Fruit fly (Drosophila melanogaster) whole organism, embryonic: ENCODE results near the gene CG33258.

ENCODE experiments used
- C15 ChIP-seq: fragments of 200-800 bp; sonication (Bioruptor generic); IDR thresholded peaks from 3 replicates; pipeline ENCODE4 v1.3.6; 2022; ENCODE audit warnings: missing biosample characterization, missing genetic modification characterization
- CG11456 ChIP-seq: fragments of 200-800 bp; sonication (Bioruptor generic); IDR thresholded peaks from 3 replicates; pipeline ENCODE4 v1.3.6; 2022; ENCODE audit warnings: missing biosample characterization, missing genetic modification characterization
- CG11504 ChIP-seq: fragments of 200-800 bp; sonication (Bioruptor generic); optimal IDR thresholded peaks from 3 replicates; lab custom pipeline; 2019; ENCODE audit warnings: missing biosample characterization, mild to moderate bottlenecking, missing genetic modification characterization, moderate library complexity
- CG15073 ChIP-seq: fragments of 200-800 bp; sonication (Bioruptor generic); optimal IDR thresholded peaks from 2 replicates; lab custom pipeline; 2016; ENCODE audit warnings: missing biosample characterization, missing genetic modification characterization
- CG1602 ChIP-seq: fragments of 200-800 bp; sonication (Bioruptor generic); optimal IDR thresholded peaks from 3 replicates; lab custom pipeline; 2016; ENCODE audit warnings: missing biosample characterization, missing genetic modification characterization
- CG17385 ChIP-seq: fragments of 200-800 bp; sonication (Bioruptor generic); optimal IDR thresholded peaks from 3 replicates; lab custom pipeline; 2018; ENCODE audit warnings: missing biosample characterization, mild to moderate bottlenecking, missing genetic modification characterization
- CG17829 ChIP-seq: fragments of 200-800 bp; optimal IDR thresholded peaks from 2 replicates; lab custom pipeline; 2019; ENCODE audit warnings: missing biosample characterization, mild to moderate bottlenecking, missing genetic modification characterization, moderate library complexity
- CG17912 ChIP-seq: fragments of 200-800 bp; sonication (Bioruptor generic); optimal IDR thresholded peaks from 2 replicates; lab custom pipeline; 2018; ENCODE audit warnings: missing biosample characterization, mild to moderate bottlenecking, missing genetic modification characterization
- CG2678 ChIP-seq: fragments of 200-800 bp; sonication (Bioruptor generic); optimal IDR thresholded peaks from 3 replicates; lab custom pipeline; 2019; ENCODE audit warnings: missing biosample characterization, mild to moderate bottlenecking, missing genetic modification characterization, moderate library complexity
- CG2875 ChIP-seq: fragments of 200-800 bp; sonication (Bioruptor generic); optimal IDR thresholded peaks from 2 replicates; lab custom pipeline; 2017; ENCODE audit warnings: missing biosample characterization, mild to moderate bottlenecking, missing genetic modification characterization, missing genetic modification reagents
- CG32772 ChIP-seq: fragments of 200-800 bp; sonication (Bioruptor generic); IDR thresholded peaks from 2 replicates; pipeline ENCODE4 v1.3.6; 2022; ENCODE audit warnings: missing biosample characterization, missing genetic modification characterization
- CG34224 ChIP-seq: fragments of 200-800 bp; sonication (Bioruptor generic); IDR thresholded peaks from 3 replicates; pipeline ENCODE4 v1.3.6; 2022; ENCODE audit warnings: missing biosample characterization, missing genetic modification characterization; ENCODE audit not compliant: partially characterized antibody
- CG4282 ChIP-seq: fragments of 200-800 bp; sonication (Bioruptor generic); optimal IDR thresholded peaks from 2 replicates; lab custom pipeline; 2016; ENCODE audit warnings: missing biosample characterization, missing genetic modification characterization
- CG6683 ChIP-seq: fragments of 200-800 bp; sonication (Bioruptor generic); optimal IDR thresholded peaks from 2 replicates; lab custom pipeline; 2017; ENCODE audit warnings: missing biosample characterization, mild to moderate bottlenecking, missing genetic modification characterization, missing genetic modification reagents
- CG6854 ChIP-seq: fragments of 200-800 bp; sonication (Bioruptor generic); optimal IDR thresholded peaks from 3 replicates; lab custom pipeline; 2017; ENCODE audit warnings: missing biosample characterization, mild to moderate bottlenecking, missing genetic modification characterization
- CG7839 ChIP-seq: fragments of 200-800 bp; sonication (Bioruptor generic); optimal IDR thresholded peaks from 3 replicates; lab custom pipeline; 2018; ENCODE audit warnings: missing biosample characterization, mild to moderate bottlenecking, missing genetic modification characterization, moderate library complexity
- CG8359 ChIP-seq: fragments of 200-800 bp; sonication (Bioruptor generic); optimal IDR thresholded peaks from 2 replicates; lab custom pipeline; 2017; ENCODE audit warnings: missing biosample characterization, mild to moderate bottlenecking, missing genetic modification characterization, borderline replicate concordance
- CG9932 ChIP-seq: fragments of 200-800 bp; sonication (Bioruptor generic); IDR thresholded peaks from 2 replicates; pipeline ENCODE4 v1.3.6; 2022; ENCODE audit warnings: missing biosample characterization, missing genetic modification characterization
- CHES-1-like ChIP-seq: fragments of 200-800 bp; sonication (Bioruptor generic); optimal IDR thresholded peaks from 2 replicates; lab custom pipeline; 2016; ENCODE audit warnings: missing biosample characterization, missing genetic modification characterization
- CrebB ChIP-seq: fragments of 200-800 bp; sonication (Bioruptor generic); optimal IDR thresholded peaks from 3 replicates; lab custom pipeline; 2018; ENCODE audit warnings: missing biosample characterization, mild to moderate bottlenecking, missing genetic modification characterization
- Doc3 ChIP-seq: fragments of 200-800 bp; sonication (Bioruptor generic); IDR thresholded peaks from 3 replicates; pipeline ENCODE4 v1.3.6; 2022; ENCODE audit warnings: missing biosample characterization, missing genetic modification characterization; ENCODE audit not compliant: partially characterized antibody
- Ets65A ChIP-seq: fragments of 200-800 bp; sonication (Bioruptor generic); peaks from one replicate; lab custom pipeline; 2016; ENCODE audit warnings: missing biosample characterization, missing genetic modification characterization
- Ets97D ChIP-seq: fragments of 200-800 bp; sonication (Bioruptor generic); optimal IDR thresholded peaks from 3 replicates; lab custom pipeline; 2016; ENCODE audit warnings: missing biosample characterization, missing genetic modification characterization
- H2.0 ChIP-seq: fragments of 200-800 bp; sonication (Bioruptor generic); IDR thresholded peaks from 2 replicates; pipeline ENCODE4 v1.3.6; 2022; ENCODE audit warnings: missing biosample characterization, missing genetic modification characterization
- HLH3B ChIP-seq: fragments of 200-800 bp; sonication (Bioruptor generic); IDR thresholded peaks from 2 replicates; pipeline ENCODE4 v1.3.6; 2022; ENCODE audit warnings: missing biosample characterization, missing genetic modification characterization
- Lpt ChIP-seq: fragments of >200 bp; optimal IDR thresholded peaks from 2 replicates; lab custom pipeline; 2018; ENCODE audit warnings: missing biosample characterization, missing genetic modification characterization
- MTF-1 ChIP-seq: fragments of 200-800 bp; sonication (Bioruptor generic); optimal IDR thresholded peaks from 2 replicates; lab custom pipeline; 2018; ENCODE audit warnings: missing biosample characterization, mild to moderate bottlenecking, missing genetic modification characterization, borderline replicate concordance
- NC2α ChIP-seq: fragments of 200-800 bp; sonication (Bioruptor generic); optimal IDR thresholded peaks from 2 replicates; lab custom pipeline; 2016; ENCODE audit warnings: missing biosample characterization, missing genetic modification characterization
- Nf-YA ChIP-seq: fragments of 200-800 bp; sonication (Bioruptor generic); IDR thresholded peaks from 2 replicates; pipeline ENCODE4 v1.3.6; 2022; ENCODE audit warnings: missing biosample characterization, missing genetic modification characterization
- Oaz ChIP-seq: fragments of 200-800 bp; sonication (Bioruptor generic); IDR thresholded peaks from 2 replicates; pipeline ENCODE4 v1.3.6; 2022; ENCODE audit warnings: missing biosample characterization, missing genetic modification characterization
- Sin3A ChIP-seq: fragments of >200 bp; optimal IDR thresholded peaks from 2 replicates; lab custom pipeline; 2018
- Tbp ChIP-seq: fragments of >200 bp; optimal IDR thresholded peaks from 2 replicates; lab custom pipeline; 2018; ENCODE audit warnings: missing biosample characterization, missing genetic modification characterization
- Xrp1 ChIP-seq: fragments of 200-800 bp; sonication (Bioruptor generic); IDR thresholded peaks from 2 replicates; pipeline ENCODE4 v1.3.6; 2022; ENCODE audit warnings: missing biosample characterization, missing genetic modification characterization
- chm ChIP-seq: fragments of 200-800 bp; sonication (Bioruptor generic); IDR thresholded peaks from 2 replicates; pipeline ENCODE4 v1.3.6; 2022; ENCODE audit warnings: missing biosample characterization, missing genetic modification characterization
- crc ChIP-seq: fragments of 200-800 bp; sonication (Bioruptor generic); optimal IDR thresholded peaks from 2 replicates; lab custom pipeline; 2016; ENCODE audit warnings: missing biosample characterization, missing genetic modification characterization
- en ChIP-seq: fragments of 200-800 bp; sonication (Bioruptor generic); optimal IDR thresholded peaks from 2 replicates; lab custom pipeline; 2016; ENCODE audit warnings: missing biosample characterization, missing genetic modification characterization
- fru ChIP-seq: fragments of >200 bp; optimal IDR thresholded peaks from 2 replicates; lab custom pipeline; 2017
- ftz-f1 ChIP-seq: fragments of 200-800 bp; sonication (Bioruptor generic); optimal IDR thresholded peaks from 2 replicates; lab custom pipeline; 2016; ENCODE audit warnings: missing biosample characterization, missing genetic modification characterization
- jing ChIP-seq: fragments of 200-800 bp; sonication (Bioruptor generic); optimal IDR thresholded peaks from 2 replicates; lab custom pipeline; 2018; ENCODE audit warnings: missing biosample characterization, mild to moderate bottlenecking, missing genetic modification characterization
- lilli ChIP-seq: fragments of 200-800 bp; sonication (Bioruptor generic); optimal IDR thresholded peaks from 3 replicates; lab custom pipeline; 2016; ENCODE audit warnings: missing biosample characterization, missing genetic modification characterization
- onecut ChIP-seq: fragments of 200-800 bp; sonication (Bioruptor generic); IDR thresholded peaks from 2 replicates; pipeline ENCODE4 v1.3.6; 2022; ENCODE audit warnings: missing biosample characterization, missing genetic modification characterization
- otp ChIP-seq: fragments of 200-800 bp; sonication (Bioruptor generic); IDR thresholded peaks from 3 replicates; pipeline ENCODE4, ENCODE4 v1.3.6; 2022; ENCODE audit warnings: missing biosample characterization, missing genetic modification characterization
- pan ChIP-seq, 4 experiments: fragments of >200 bp in 3 of 4; fragments of 200-800 bp in 1 of 4; sonication (Bioruptor generic) in 1 of 4; optimal IDR thresholded peaks in 3 of 4; IDR thresholded peaks in 1 of 4; 2 replicates each; pipeline versions ENCODE4 v1.3.6 to Lab custom; 2017 to 2022; ENCODE audit warnings: missing biosample characterization in 2 of 4, missing genetic modification characterization in 2 of 4, mixed read lengths in 1 of 4
- phol ChIP-seq: fragments of 200-800 bp; sonication (Bioruptor generic); optimal IDR thresholded peaks from 3 replicates; lab custom pipeline; 2018; ENCODE audit warnings: missing biosample characterization, mild to moderate bottlenecking, missing genetic modification characterization, moderate library complexity
- scrt ChIP-seq: fragments of 200-800 bp; sonication (Bioruptor generic); optimal IDR thresholded peaks from 2 replicates; lab custom pipeline; 2018; ENCODE audit warnings: missing biosample characterization, mild to moderate bottlenecking, missing genetic modification characterization, moderate library complexity
- tio ChIP-seq: fragments of 200-800 bp; sonication (Bioruptor generic); optimal IDR thresholded peaks from 2 replicates; lab custom pipeline; 2017; ENCODE audit warnings: missing biosample characterization, missing genetic modification characterization, inconsistent platforms
- trh ChIP-seq: fragments of 200-800 bp; sonication (Bioruptor generic); optimal IDR thresholded peaks from 2 replicates; lab custom pipeline; 2016; ENCODE audit warnings: missing biosample characterization, missing genetic modification characterization
- tup ChIP-seq: fragments of 200-800 bp; sonication (Bioruptor generic); optimal IDR thresholded peaks from 2 replicates; lab custom pipeline; 2016; ENCODE audit warnings: missing biosample characterization, mild to moderate bottlenecking, missing genetic modification characterization, moderate library complexity
- usp ChIP-seq: fragments of >200 bp; optimal IDR thresholded peaks from 2 replicates; lab custom pipeline; 2017; ENCODE audit warnings: missing biosample characterization, missing genetic modification characterization
- vvl ChIP-seq: fragments of 200-800 bp; sonication (Bioruptor generic); IDR thresholded peaks from 2 replicates; pipeline ENCODE4 v1.3.6; 2022; ENCODE audit warnings: missing biosample characterization, missing genetic modification characterization
- zfh2 ChIP-seq: fragments of 200-800 bp; sonication (Bioruptor generic); optimal IDR thresholded peaks from 2 replicates; lab custom pipeline; 2016; ENCODE audit warnings: missing biosample characterization, missing genetic modification characterization

CG33258 gene

DNA sequence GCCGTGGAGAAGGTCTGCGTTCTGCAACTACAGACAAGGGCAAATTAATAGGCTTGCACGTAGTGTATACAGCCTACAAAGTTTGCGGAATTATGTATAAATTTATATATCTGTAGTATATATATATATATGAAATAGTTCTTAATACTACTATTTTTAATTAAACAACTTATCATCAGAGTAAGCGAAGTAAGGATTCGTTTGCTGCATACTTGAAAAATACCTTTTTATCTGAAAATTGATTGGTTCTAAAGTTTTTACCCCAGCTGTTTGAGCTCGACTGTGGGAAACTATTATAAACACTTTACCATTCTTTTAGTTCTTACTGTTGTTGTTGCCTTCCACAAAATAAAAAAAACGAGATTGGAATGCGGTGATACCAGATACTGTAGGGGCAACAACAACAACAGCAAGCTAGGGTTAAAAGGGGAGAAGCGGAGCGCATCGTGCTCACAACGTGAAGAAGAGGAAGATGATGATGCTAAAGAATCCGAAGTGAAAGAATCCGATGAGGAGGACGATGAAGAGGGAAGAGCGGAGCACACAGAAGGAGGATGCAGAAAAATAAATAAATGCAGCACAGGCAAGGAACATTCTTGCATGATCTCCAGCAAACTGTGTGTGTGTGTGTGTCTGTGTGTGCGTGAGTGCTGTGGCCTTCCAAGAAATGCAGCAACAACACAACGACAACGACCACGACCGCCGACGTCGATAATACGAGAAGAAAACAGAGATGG, 39.1 kb upstream of the CG33258 start (continued):
- TF ChIP-seq ftz-f1 (GFP tag; lab: Kevin White, UChicago) (no peak), HLH3B (GFP tag; lab: Robert Waterston, UW) (peak; percentile 30; the same call in 1 of the 2 replicates), CG6854 (GFP tag; lab: Kevin White, UChicago) (no peak), zfh2 (GFP tag; lab: Kevin White, UChicago) (no peak), CG15073 (GFP tag; lab: Kevin White, UChicago) (no peak), CG2875 (GFP tag; lab: Kevin White, UChicago) (peak; percentile 5), vvl (GFP tag; lab: Robert Waterston, UW) (no peak), fru (no peak), en (GFP tag; lab: Kevin White, UChicago) (no peak), otp (no peak), Sin3A (no peak), lilli (no peak), CG6683 (no peak), Tbp (no peak), H2.0 (no peak), NC2α (GFP tag; lab: Kevin White, UChicago) (no peak), CrebB (tag; lab: Kevin White, UChicago) (no peak), scrt (GFP tag; lab: Kevin White, UChicago) (no peak), Xrp1 (GFP tag; lab: Robert Waterston, UW) (peak; percentile 69), jing (GFP tag; lab: Kevin White, UChicago) (no peak), tup (GFP tag; lab: Kevin White, UChicago) (no peak), Nf-YA (no peak), CHES-1-like (GFP tag; lab: Kevin White, UChicago) (no peak), Lpt (GFP tag; lab: Kevin White, UChicago) (no peak), CG8359 (GFP tag; lab: Kevin White, UChicago) (peak; percentile 33), pan (optimal IDR thresholded peaks at IDR 0.05; lab: Kevin White, UChicago) (no peak), pan (GFP tag; optimal IDR thresholded peaks at IDR 0.05 in 1 of 2, IDR thresholded peaks at IDR 0.05 in 1 of 2) (peak in 1 of 2 experiments; percentile 31), tio (GFP tag; lab: Kevin White, UChicago) (no peak), Ets65A (GFP tag; lab: Kevin White, UChicago) (no peak), CG2678 (tag; lab: Kevin White, UChicago) (peak; percentile 66), CG17829 (tag; lab: Kevin White, UChicago) (peak; percentile 68), CG4282 (GFP tag; lab: Kevin White, UChicago) (no peak), chm (no peak), CG7839 (tag; lab: Kevin White, UChicago) (peak; percentile 64), Oaz (GFP tag; lab: Robert Waterston, UW) (no peak), CG32772 (GFP tag; lab: Robert Waterston, UW) (no peak), phol (tag; lab: Kevin White, UChicago) (peak; percentile 54), CG11456 (GFP tag; lab: Robert Waterston, UW) (0 out of 3 replicates have a peak, but pooled peaks have one; percentile 43), Doc3 (GFP tag; lab: Robert Waterston, UW) (no peak), Ets97D (GFP tag; lab: Kevin White, UChicago) (no peak), CG17912 (GFP tag; lab: Kevin White, UChicago) (no peak), usp (GFP tag; lab: Kevin White, UChicago) (no peak), onecut (GFP tag; lab: Robert Waterston, UW) (no peak), CG34224 (GFP tag; lab: Robert Waterston, UW) (no peak; the same call in 2 of the 3 replicates), trh (GFP tag; lab: Kevin White, UChicago) (no peak), crc (GFP tag; lab: Kevin White, UChicago) (no peak), CG17385 (peak; percentile 79), CG9932 (GFP tag; lab: Robert Waterston, UW) (no peak), CG1602 (GFP tag; lab: Kevin White, UChicago) (peak; percentile 6), C15 (no peak), CG11504 (tag; lab: Kevin White, UChicago) (peak; percentile 71), MTF-1 (GFP tag; lab: Kevin White, UChicago) (no peak)
